Fruit fly (Drosophila melanogaster) whole organism, embryonic: ENCODE measurements around the gene Cpn.

Experiments
- Antp ChIP-seq: fragments of 200-800 bp; sonication (Bioruptor generic); optimal IDR thresholded peaks from 3 replicates; lab custom pipeline; 2016; ENCODE audit warnings: missing biosample characterization, missing genetic modification characterization
- Bteb2 ChIP-seq: fragments of 200-800 bp; sonication (Bioruptor generic); optimal IDR thresholded peaks from 2 replicates; lab custom pipeline; 2016; ENCODE audit warnings: missing biosample characterization, missing genetic modification characterization
- C15 ChIP-seq: fragments of 200-800 bp; sonication (Bioruptor generic); IDR thresholded peaks from 3 replicates; pipeline ENCODE4 v1.3.6; 2022; ENCODE audit warnings: missing biosample characterization, missing genetic modification characterization
- CG11723 ChIP-seq: fragments of 200-800 bp; sonication (Bioruptor generic); optimal IDR thresholded peaks from 2 replicates; lab custom pipeline; 2017; ENCODE audit warnings: missing biosample characterization, mild to moderate bottlenecking, missing genetic modification characterization
- CG14965 ChIP-seq: fragments of 200-800 bp; sonication (Bioruptor generic); optimal IDR thresholded peaks from 2 replicates; lab custom pipeline; 2016; ENCODE audit warnings: missing biosample characterization, missing genetic modification characterization, borderline replicate concordance
- CG15269 ChIP-seq: fragments of 200-800 bp; sonication (Bioruptor generic); optimal IDR thresholded peaks from 2 replicates; lab custom pipeline; 2018; ENCODE audit warnings: missing biosample characterization, mild to moderate bottlenecking, missing genetic modification characterization, moderate library complexity
- CG15601 ChIP-seq: fragments of 200-800 bp; sonication (Bioruptor generic); optimal IDR thresholded peaks from 3 replicates; lab custom pipeline; 2019; ENCODE audit warnings: missing biosample characterization, mild to moderate bottlenecking, missing genetic modification characterization, moderate library complexity
- CG17361 ChIP-seq: fragments of 200-800 bp; sonication (Bioruptor generic); IDR thresholded peaks from 3 replicates; pipeline ENCODE4 v1.3.6; 2022; ENCODE audit warnings: missing biosample characterization, missing genetic modification characterization
- CG17802 ChIP-seq: fragments of 200-800 bp; sonication (Bioruptor generic); optimal IDR thresholded peaks from 2 replicates; lab custom pipeline; 2018; ENCODE audit warnings: missing biosample characterization, mild to moderate bottlenecking, missing genetic modification characterization, moderate library complexity
- CG2202 ChIP-seq: fragments of 200-800 bp; sonication (Bioruptor generic); optimal IDR thresholded peaks from 2 replicates; lab custom pipeline; 2018; ENCODE audit warnings: missing biosample characterization, mild to moderate bottlenecking, missing genetic modification characterization
- CG34376 ChIP-seq: fragments of 200-800 bp; sonication (Bioruptor generic); optimal IDR thresholded peaks from 2 replicates; lab custom pipeline; 2018; ENCODE audit warnings: missing biosample characterization, mild to moderate bottlenecking, missing genetic modification characterization
- CG43689 ChIP-seq: fragments of 200-800 bp; sonication (Bioruptor generic); IDR thresholded peaks from 2 replicates; pipeline ENCODE4 v1.3.6; 2022; ENCODE audit warnings: missing biosample characterization, missing genetic modification characterization
- CG4854 ChIP-seq: fragments of 200-800 bp; sonication (Bioruptor generic); optimal IDR thresholded peaks from 2 replicates; lab custom pipeline; 2016; ENCODE audit warnings: missing biosample characterization, missing genetic modification characterization, inconsistent platforms
- CG6689 ChIP-seq: fragments of 200-800 bp; sonication (Bioruptor generic); IDR thresholded peaks from 2 replicates; pipeline ENCODE4 v1.3.6; 2022; ENCODE audit warnings: missing biosample characterization, missing genetic modification characterization
- CG7786 ChIP-seq: fragments of 200-800 bp; sonication (Bioruptor generic); optimal IDR thresholded peaks from 2 replicates; lab custom pipeline; 2016; ENCODE audit warnings: missing biosample characterization, missing genetic modification characterization
- CG9215 ChIP-seq: fragments of 200-800 bp; sonication (Bioruptor generic); IDR thresholded peaks from 2 replicates; pipeline ENCODE4 v1.3.6; 2022; ENCODE audit warnings: missing biosample characterization, missing genetic modification characterization
- CG9932 ChIP-seq: fragments of 200-800 bp; sonication (Bioruptor generic); IDR thresholded peaks from 2 replicates; pipeline ENCODE4 v1.3.6; 2022; ENCODE audit warnings: missing biosample characterization, missing genetic modification characterization
- CTCF ChIP-seq: fragments of 200-800 bp; sonication (Bioruptor generic); optimal IDR thresholded peaks from 2 replicates; lab custom pipeline; 2017; ENCODE audit warnings: missing biosample characterization, mild to moderate bottlenecking, missing genetic modification characterization, moderate library complexity
- Dbx ChIP-seq: fragments of 200-800 bp; sonication (Bioruptor generic); IDR thresholded peaks from 3 replicates; pipeline ENCODE4 v1.3.6; 2022; ENCODE audit warnings: missing biosample characterization, missing genetic modification characterization
- E2f1 ChIP-seq: fragments of 200-800 bp; sonication (Bioruptor generic); IDR thresholded peaks from 2 replicates; pipeline ENCODE4 v1.3.6; 2022; ENCODE audit warnings: missing biosample characterization, missing genetic modification characterization
- Fer1 ChIP-seq: fragments of 200-800 bp; sonication (Bioruptor generic); optimal IDR thresholded peaks from 2 replicates; lab custom pipeline; 2017; ENCODE audit warnings: missing biosample characterization, mild to moderate bottlenecking, missing genetic modification characterization
- Fer2 ChIP-seq: fragments of 200-800 bp; sonication (Bioruptor generic); optimal IDR thresholded peaks from 2 replicates; lab custom pipeline; 2018; ENCODE audit warnings: missing biosample characterization, mild to moderate bottlenecking, missing genetic modification characterization, moderate library complexity
- HHEX ChIP-seq: fragments of 200-800 bp; sonication (Bioruptor generic); optimal IDR thresholded peaks from 3 replicates; lab custom pipeline; 2017; ENCODE audit warnings: missing biosample characterization, mild to moderate bottlenecking, missing genetic modification characterization, missing genetic modification reagents
- HLH54F ChIP-seq: fragments of 200-800 bp; sonication (Bioruptor generic); optimal IDR thresholded peaks from 3 replicates; lab custom pipeline; 2016; ENCODE audit warnings: missing biosample characterization, missing genetic modification characterization
- Kr ChIP-seq: fragments of 200-800 bp; sonication (Bioruptor generic); optimal IDR thresholded peaks from 2 replicates; lab custom pipeline; 2017; ENCODE audit warnings: missing biosample characterization, mild to moderate bottlenecking, missing genetic modification characterization
- Meics ChIP-seq: fragments of 200-800 bp; sonication (Bioruptor generic); optimal IDR thresholded peaks from 2 replicates; lab custom pipeline; 2017; ENCODE audit warnings: missing biosample characterization, mild to moderate bottlenecking, missing genetic modification characterization
- Oli ChIP-seq: fragments of 200-800 bp; sonication (Bioruptor generic); optimal IDR thresholded peaks from 2 replicates; lab custom pipeline; 2018; ENCODE audit warnings: missing biosample characterization, mild to moderate bottlenecking, missing genetic modification characterization, moderate library complexity
- Sin3A ChIP-seq: fragments of >200 bp; optimal IDR thresholded peaks from 2 replicates; lab custom pipeline; 2018
- Xrp1 ChIP-seq: fragments of 200-800 bp; sonication (Bioruptor generic); IDR thresholded peaks from 2 replicates; pipeline ENCODE4 v1.3.6; 2022; ENCODE audit warnings: missing biosample characterization, missing genetic modification characterization
- az2 ChIP-seq: fragments of 200-800 bp; sonication (Bioruptor generic); optimal IDR thresholded peaks from 3 replicates; lab custom pipeline; 2016; ENCODE audit warnings: missing biosample characterization, missing genetic modification characterization
- dm ChIP-seq: fragments of 200-800 bp; sonication (Bioruptor generic); optimal IDR thresholded peaks from 3 replicates; lab custom pipeline; 2016; ENCODE audit warnings: missing biosample characterization, missing genetic modification characterization
- ftz-f1 ChIP-seq: fragments of 200-800 bp; sonication (Bioruptor generic); optimal IDR thresholded peaks from 2 replicates; lab custom pipeline; 2016; ENCODE audit warnings: missing biosample characterization, missing genetic modification characterization
- fu2 ChIP-seq: fragments of 200-800 bp; sonication (Bioruptor generic); optimal IDR thresholded peaks from 2 replicates; lab custom pipeline; 2016; ENCODE audit warnings: missing biosample characterization, missing genetic modification characterization
- gce ChIP-seq: fragments of 200-800 bp; sonication (Bioruptor generic); IDR thresholded peaks from 3 replicates; pipeline ENCODE4 v1.3.6; 2022; ENCODE audit warnings: missing biosample characterization, missing genetic modification characterization
- gcm2 ChIP-seq: fragments of 200-800 bp; sonication (Bioruptor generic); optimal IDR thresholded peaks from 2 replicates; lab custom pipeline; 2016; ENCODE audit warnings: missing biosample characterization, missing genetic modification characterization
- gt ChIP-seq: fragments of 200-800 bp; sonication (Bioruptor generic); IDR thresholded peaks from 2 replicates; pipeline ENCODE4 v1.3.6; 2022; ENCODE audit warnings: missing biosample characterization, missing genetic modification characterization
- insv ChIP-seq, 2 experiments: fragments of 200-800 bp; sonication (Bioruptor generic); optimal IDR thresholded peaks; 3 replicates each; lab custom pipeline; 2016 to 2018; ENCODE audit warnings: missing biosample characterization in 2 of 2, missing genetic modification characterization in 2 of 2
- klu ChIP-seq: fragments of 200-800 bp; sonication (Bioruptor generic); IDR thresholded peaks from 2 replicates; pipeline ENCODE4 v1.3.6; 2022; ENCODE audit warnings: missing biosample characterization, missing genetic modification characterization
- lilli ChIP-seq: fragments of 200-800 bp; sonication (Bioruptor generic); optimal IDR thresholded peaks from 3 replicates; lab custom pipeline; 2016; ENCODE audit warnings: missing biosample characterization, missing genetic modification characterization
- pb ChIP-seq: fragments of 200-800 bp; sonication (Bioruptor generic); optimal IDR thresholded peaks from 3 replicates; lab custom pipeline; 2016; ENCODE audit warnings: missing biosample characterization, missing genetic modification characterization
- peb ChIP-seq: fragments of 200-800 bp; sonication (Bioruptor generic); IDR thresholded peaks from 2 replicates; pipeline ENCODE4 v1.3.6; 2022; ENCODE audit warnings: missing biosample characterization, missing genetic modification characterization
- pita ChIP-seq: fragments of 200-800 bp; sonication (Bioruptor generic); optimal IDR thresholded peaks from 2 replicates; lab custom pipeline; 2017; ENCODE audit warnings: missing biosample characterization, mild to moderate bottlenecking, missing genetic modification characterization
- ranshi ChIP-seq: fragments of 200-800 bp; sonication (Bioruptor generic); IDR thresholded peaks from 2 replicates; pipeline ENCODE4 v1.3.6; 2022; ENCODE audit warnings: missing biosample characterization, missing genetic modification characterization
- repo ChIP-seq: fragments of 200-800 bp; sonication (Bioruptor generic); optimal IDR thresholded peaks from 2 replicates; lab custom pipeline; 2016; ENCODE audit warnings: missing biosample characterization, missing genetic modification characterization
- run ChIP-seq: fragments of 200-800 bp; sonication (Bioruptor generic); optimal IDR thresholded peaks from 3 replicates; lab custom pipeline; 2018; ENCODE audit warnings: missing biosample characterization, mild to moderate bottlenecking, missing genetic modification characterization
- scrt ChIP-seq: fragments of 200-800 bp; sonication (Bioruptor generic); optimal IDR thresholded peaks from 2 replicates; lab custom pipeline; 2018; ENCODE audit warnings: missing biosample characterization, mild to moderate bottlenecking, missing genetic modification characterization, moderate library complexity
- sisA ChIP-seq: fragments of 200-800 bp; sonication (Bioruptor generic); IDR thresholded peaks from 2 replicates; pipeline ENCODE4 v1.3.6; 2022; ENCODE audit warnings: missing biosample characterization, missing genetic modification characterization
- stwl ChIP-seq: fragments of 200-800 bp; sonication (Bioruptor generic); optimal IDR thresholded peaks from 3 replicates; lab custom pipeline; 2018; ENCODE audit warnings: missing biosample characterization, mild to moderate bottlenecking, missing genetic modification characterization, moderate library complexity
- tap ChIP-seq: fragments of 200-800 bp; optimal IDR thresholded peaks from 3 replicates; lab custom pipeline; 2019; ENCODE audit warnings: missing biosample characterization, mild to moderate bottlenecking, missing genetic modification characterization, moderate library complexity
- toy ChIP-seq: fragments of 200-800 bp; sonication (Bioruptor generic); IDR thresholded peaks from 2 replicates; pipeline ENCODE4 v1.3.6; 2022; ENCODE audit warnings: missing biosample characterization, missing genetic modification characterization
- trem ChIP-seq: fragments of 200-800 bp; optimal IDR thresholded peaks from 3 replicates; lab custom pipeline; 2019; ENCODE audit warnings: missing biosample characterization, mild to moderate bottlenecking, missing genetic modification characterization, moderate library complexity
- vfl ChIP-seq: fragments of 200-800 bp; sonication (Bioruptor generic); optimal IDR thresholded peaks from 2 replicates; lab custom pipeline; 2016; ENCODE audit warnings: missing biosample characterization, missing genetic modification characterization
- zfh2 ChIP-seq: fragments of 200-800 bp; sonication (Bioruptor generic); optimal IDR thresholded peaks from 2 replicates; lab custom pipeline; 2016; ENCODE audit warnings: missing biosample characterization, missing genetic modification characterization

The Cpn gene

dm6 chr3R:12121161-12121560 lies 44.8 kb downstream of the Cpn start (continued):
- peak; percentile 84 for TF ChIP-seq CG17361
- TF ChIP-seq Kr, result no peak
- TF ChIP-seq run, result no peak
- TF ChIP-seq vfl (GFP tag; lab: Kevin White, UChicago), result peak; percentile 74
- peak; percentile 90 for TF ChIP-seq Meics (GFP tag; lab: Kevin White, UChicago)
- TF ChIP-seq Sin3A (lab: Kevin White, UChicago), result no peak
- peak; percentile 91 for TF ChIP-seq Fer2 (tag; lab: Kevin White, UChicago)
- TF ChIP-seq CG15601 (tag; lab: Kevin White, UChicago), result peak; percentile 97
- TF ChIP-seq fu2 (GFP tag; lab: Kevin White, UChicago), result peak; percentile 91
- TF ChIP-seq Oli, result peak; percentile 75
- TF ChIP-seq Dbx (GFP tag; lab: Robert Waterston, UW), result peak; percentile 95
- TF ChIP-seq HHEX, result peak; percentile 93
- TF ChIP-seq insv (GFP tag; optimal IDR thresholded peaks at IDR 0.05; lab: Kevin White, UChicago), result peak in 1 of 2 experiments; percentile 42
- peak; percentile 98 for TF ChIP-seq sisA
- TF ChIP-seq ranshi, result peak; percentile 96
- TF ChIP-seq Fer1 (GFP tag; lab: Kevin White, UChicago), result no peak
- peak; percentile 77 for TF ChIP-seq CG6689 (GFP tag; lab: Robert Waterston, UW)
- peak; percentile 82 for TF ChIP-seq CG34376 (GFP tag; lab: Kevin White, UChicago)
- TF ChIP-seq toy (GFP tag; lab: Robert Waterston, UW), result peak; percentile 87
- TF ChIP-seq CG17802 (tag; lab: Kevin White, UChicago), result peak; percentile 90
- TF ChIP-seq Bteb2 (GFP tag; lab: Kevin White, UChicago), result peak; percentile 85
- TF ChIP-seq az2, result peak; percentile 89
- TF ChIP-seq lilli, result peak; percentile 77
- peak; percentile 98 for TF ChIP-seq stwl (tag; lab: Kevin White, UChicago)
- peak; percentile 85 for TF ChIP-seq dm (GFP tag; lab: Kevin White, UChicago)
- peak; percentile 79 for TF ChIP-seq CG14965 (GFP tag; lab: Kevin White, UChicago)
- TF ChIP-seq klu (GFP tag; lab: Robert Waterston, UW), result peak; percentile 94
- TF ChIP-seq CG4854 (GFP tag; lab: Kevin White, UChicago), result peak; percentile 85
- peak; percentile 84 for TF ChIP-seq CG9215 (GFP tag; lab: Robert Waterston, UW)
- TF ChIP-seq CG43689 (GFP tag; lab: Robert Waterston, UW), result peak; percentile 85
- peak; percentile 85 for TF ChIP-seq peb (GFP tag; lab: Robert Waterston, UW)
- TF ChIP-seq CG7786 (GFP tag; lab: Kevin White, UChicago), result peak; percentile 85
- peak; percentile 76 for TF ChIP-seq Xrp1
- peak; percentile 78 for TF ChIP-seq CG2202 (tag; lab: Kevin White, UChicago)
- peak; percentile 92 for TF ChIP-seq zfh2 (GFP tag; lab: Kevin White, UChicago)
- peak; percentile 92 for TF ChIP-seq gt (GFP tag; lab: Robert Waterston, UW)
- peak; percentile 46 for TF ChIP-seq gcm2 (GFP tag; lab: Kevin White, UChicago)
- peak; percentile 88 for TF ChIP-seq HLH54F (GFP tag; lab: Kevin White, UChicago)
- TF ChIP-seq ftz-f1 (GFP tag; lab: Kevin White, UChicago), result peak; percentile 50
- TF ChIP-seq repo (GFP tag; lab: Kevin White, UChicago), result peak; percentile 86
- TF ChIP-seq C15 (GFP tag; lab: Robert Waterston, UW), result peak; percentile 94
- peak; percentile 61 for TF ChIP-seq scrt (GFP tag; lab: Kevin White, UChicago)
- peak; percentile 95 for TF ChIP-seq CG9932
- TF ChIP-seq pb (GFP tag; lab: Kevin White, UChicago), result peak; percentile 91
- TF ChIP-seq gce, result peak; percentile 91
- peak; percentile 64 for TF ChIP-seq CTCF (GFP tag; lab: Kevin White, UChicago)
- peak; percentile 80 for TF ChIP-seq CG11723 (GFP tag; lab: Kevin White, UChicago)
- TF ChIP-seq trem (tag; lab: Kevin White, UChicago), result peak; percentile 48
- TF ChIP-seq pita (GFP tag; lab: Kevin White, UChicago), result no peak
- peak; percentile 65 for TF ChIP-seq CG15269
- peak; percentile 97 for TF ChIP-seq Antp
- TF ChIP-seq E2f1 (GFP tag; lab: Robert Waterston, UW), result peak; percentile 92
- no peak for TF ChIP-seq tap (tag; lab: Kevin White, UChicago)
